Fruit fly (Drosophila melanogaster) whole organism, embryonic: ENCODE results near the gene CG4956.

ENCODE experiments used
- B-H2 ChIP-seq: fragments of 200-800 bp; sonication (Bioruptor generic); optimal IDR thresholded peaks from 2 replicates; lab custom pipeline; 2018; ENCODE audit warnings: missing biosample characterization, mild to moderate bottlenecking, missing genetic modification characterization
- Bgb ChIP-seq: fragments of 200-800 bp; sonication (Bioruptor generic); IDR thresholded peaks from 2 replicates; pipeline ENCODE4 v1.3.6; 2022; ENCODE audit warnings: missing biosample characterization, missing genetic modification characterization; ENCODE audit not compliant: partially characterized antibody
- CG10366 ChIP-seq: fragments of 200-800 bp; sonication (Bioruptor generic); IDR thresholded peaks from 2 replicates; pipeline ENCODE4 v1.3.6; 2022; ENCODE audit warnings: missing biosample characterization, missing genetic modification characterization
- CG10462 ChIP-seq: fragments of 200-800 bp; sonication (Bioruptor generic); optimal IDR thresholded peaks from 2 replicates; lab custom pipeline; 2016; ENCODE audit warnings: missing biosample characterization, missing genetic modification characterization
- CG11456 ChIP-seq: fragments of 200-800 bp; sonication (Bioruptor generic); IDR thresholded peaks from 3 replicates; pipeline ENCODE4 v1.3.6; 2022; ENCODE audit warnings: missing biosample characterization, missing genetic modification characterization
- CG11696 ChIP-seq: fragments of 200-800 bp; sonication (Bioruptor generic); IDR thresholded peaks from 2 replicates; pipeline ENCODE4 v1.3.6; 2022; ENCODE audit warnings: missing biosample characterization, missing genetic modification characterization
- CG12236 ChIP-seq: fragments of 200-800 bp; sonication (Bioruptor generic); optimal IDR thresholded peaks from 2 replicates; lab custom pipeline; 2016; ENCODE audit warnings: missing biosample characterization, missing genetic modification characterization
- CG13287 ChIP-seq: fragments of 200-800 bp; sonication (Bioruptor generic); IDR thresholded peaks from 2 replicates; pipeline ENCODE4 v1.3.6; 2022; ENCODE audit warnings: missing biosample characterization, missing genetic modification characterization; ENCODE audit not compliant: partially characterized antibody
- CG14667 ChIP-seq: fragments of 200-800 bp; sonication (Bioruptor generic); IDR thresholded peaks from 2 replicates; pipeline ENCODE4 v1.3.6; 2022; ENCODE audit warnings: missing biosample characterization, missing genetic modification characterization
- CG15269 ChIP-seq: fragments of 200-800 bp; sonication (Bioruptor generic); optimal IDR thresholded peaks from 2 replicates; lab custom pipeline; 2018; ENCODE audit warnings: missing biosample characterization, mild to moderate bottlenecking, missing genetic modification characterization, moderate library complexity
- CG15479 ChIP-seq: fragments of 200-800 bp; sonication (Bioruptor generic); optimal IDR thresholded peaks from 3 replicates; lab custom pipeline; 2019; ENCODE audit warnings: missing biosample characterization, mild to moderate bottlenecking, missing genetic modification characterization, moderate library complexity
- CG18011 ChIP-seq: fragments of 200-800 bp; sonication (Bioruptor generic); optimal IDR thresholded peaks from 2 replicates; lab custom pipeline; 2017; ENCODE audit warnings: missing biosample characterization, missing genetic modification characterization, mild to moderate bottlenecking, moderate library complexity, missing genotype
- CG3407 ChIP-seq: fragments of 200-800 bp; sonication (Bioruptor generic); optimal IDR thresholded peaks from 2 replicates; lab custom pipeline; 2018; ENCODE audit warnings: missing biosample characterization, mild to moderate bottlenecking, missing genetic modification characterization
- CG3847 ChIP-seq: fragments of 200-800 bp; sonication (Bioruptor generic); IDR thresholded peaks from 2 replicates; pipeline ENCODE4 v1.3.6; 2022; ENCODE audit warnings: missing biosample characterization, missing genetic modification characterization
- CG43689 ChIP-seq: fragments of 200-800 bp; sonication (Bioruptor generic); IDR thresholded peaks from 2 replicates; pipeline ENCODE4 v1.3.6; 2022; ENCODE audit warnings: missing biosample characterization, missing genetic modification characterization
- CG6654 ChIP-seq: fragments of 200-800 bp; sonication (Bioruptor generic); optimal IDR thresholded peaks from 2 replicates; lab custom pipeline; 2017; ENCODE audit warnings: missing biosample characterization, mild to moderate bottlenecking, missing genetic modification characterization
- CG6689 ChIP-seq: fragments of 200-800 bp; sonication (Bioruptor generic); IDR thresholded peaks from 2 replicates; pipeline ENCODE4 v1.3.6; 2022; ENCODE audit warnings: missing biosample characterization, missing genetic modification characterization
- CG8281 ChIP-seq: fragments of 200-800 bp; sonication (Bioruptor generic); optimal IDR thresholded peaks from 2 replicates; lab custom pipeline; 2018; ENCODE audit warnings: missing biosample characterization, mild to moderate bottlenecking, missing genetic modification characterization, moderate library complexity
- CG9932 ChIP-seq: fragments of 200-800 bp; sonication (Bioruptor generic); IDR thresholded peaks from 2 replicates; pipeline ENCODE4 v1.3.6; 2022; ENCODE audit warnings: missing biosample characterization, missing genetic modification characterization
- Dip3 ChIP-seq: fragments of 200-800 bp; sonication (Bioruptor generic); optimal IDR thresholded peaks from 3 replicates; lab custom pipeline; 2016; ENCODE audit warnings: missing biosample characterization, missing genetic modification characterization
- Dll ChIP-seq: fragments of 200-800 bp; sonication (Bioruptor generic); IDR thresholded peaks from 4 replicates; pipeline ENCODE4 v1.3.6; 2022; ENCODE audit warnings: missing biosample characterization, missing genetic modification characterization; ENCODE audit not compliant: partially characterized antibody
- Dp ChIP-seq: fragments of 200-800 bp; sonication (Bioruptor generic); optimal IDR thresholded peaks from 2 replicates; lab custom pipeline; 2018; ENCODE audit warnings: missing biosample characterization, mild to moderate bottlenecking, missing genetic modification characterization, moderate library complexity
- Lim3 ChIP-seq: fragments of 200-800 bp; sonication (Bioruptor generic); IDR thresholded peaks from 2 replicates; pipeline ENCODE4 v1.3.6; 2022; ENCODE audit warnings: missing biosample characterization, missing genetic modification characterization
- Med ChIP-seq: fragments of 200-800 bp; sonication (Bioruptor generic); peaks from one replicate; lab custom pipeline; 2016; ENCODE audit warnings: missing biosample characterization, missing genetic modification characterization, mild to moderate bottlenecking, inconsistent platforms, moderate library complexity
- NFAT ChIP-seq: fragments of 200-800 bp; sonication (Bioruptor generic); IDR thresholded peaks from 2 replicates; pipeline ENCODE4 v1.3.6; 2022; ENCODE audit warnings: missing biosample characterization, missing genetic modification characterization
- Neu2 ChIP-seq: fragments of 200-800 bp; sonication (Bioruptor generic); optimal IDR thresholded peaks from 3 replicates; lab custom pipeline; 2016; ENCODE audit warnings: missing biosample characterization, missing genetic modification characterization, borderline replicate concordance
- Nf-YB ChIP-seq: fragments of 200-800 bp; sonication (Bioruptor generic); optimal IDR thresholded peaks from 3 replicates; lab custom pipeline; 2019; ENCODE audit warnings: missing biosample characterization, mild to moderate bottlenecking, missing genetic modification characterization, moderate library complexity
- Rfx ChIP-seq: fragments of 200-800 bp; sonication (Bioruptor generic); IDR thresholded peaks from 2 replicates; pipeline ENCODE4 v1.3.6; 2022; ENCODE audit warnings: missing biosample characterization, missing genetic modification characterization
- Side ChIP-seq: fragments of 200-800 bp; sonication (Bioruptor generic); optimal IDR thresholded peaks from 2 replicates; lab custom pipeline; 2016; ENCODE audit warnings: missing biosample characterization, missing genetic modification characterization
- Sox100B ChIP-seq: fragments of 200-800 bp; sonication (Bioruptor generic); optimal IDR thresholded peaks from 3 replicates; lab custom pipeline; 2018; ENCODE audit warnings: missing biosample characterization, mild to moderate bottlenecking, missing genetic modification characterization
- Xbp1 ChIP-seq: fragments of 200-800 bp; sonication (Bioruptor generic); optimal IDR thresholded peaks from 3 replicates; lab custom pipeline; 2016; ENCODE audit warnings: missing biosample characterization, mild to moderate bottlenecking, missing genetic modification characterization
- YL-1 ChIP-seq: fragments of 200-800 bp; sonication (Bioruptor generic); optimal IDR thresholded peaks from 3 replicates; lab custom pipeline; 2017; ENCODE audit warnings: missing biosample characterization, mild to moderate bottlenecking, missing genetic modification characterization
- ato ChIP-seq: fragments of 200-800 bp; sonication (Bioruptor generic); IDR thresholded peaks from 2 replicates; pipeline ENCODE4 v1.3.6; 2022; ENCODE audit warnings: missing biosample characterization, missing genetic modification characterization; ENCODE audit not compliant: partially characterized antibody
- caup ChIP-seq: fragments of 200-800 bp; sonication (Bioruptor generic); optimal IDR thresholded peaks from 3 replicates; lab custom pipeline; 2017; ENCODE audit warnings: missing biosample characterization, mild to moderate bottlenecking, missing genetic modification characterization, moderate library complexity; ENCODE audit not compliant: severe bottlenecking
- chn ChIP-seq: fragments of 200-800 bp; sonication (Bioruptor generic); optimal IDR thresholded peaks from 2 replicates; lab custom pipeline; 2016; ENCODE audit warnings: missing biosample characterization, missing genetic modification characterization
- disco-r ChIP-seq: fragments of 200-800 bp; sonication (Bioruptor generic); optimal IDR thresholded peaks from 2 replicates; lab custom pipeline; 2016; ENCODE audit warnings: missing biosample characterization, missing genetic modification characterization
- dm ChIP-seq: fragments of 200-800 bp; sonication (Bioruptor generic); optimal IDR thresholded peaks from 3 replicates; lab custom pipeline; 2016; ENCODE audit warnings: missing biosample characterization, missing genetic modification characterization
- ems ChIP-seq: fragments of 200-800 bp; sonication (Bioruptor generic); optimal IDR thresholded peaks from 3 replicates; lab custom pipeline; 2016; ENCODE audit warnings: missing biosample characterization, missing genetic modification characterization
- kah ChIP-seq: fragments of 200-800 bp; sonication (Bioruptor generic); optimal IDR thresholded peaks from 2 replicates; lab custom pipeline; 2018; ENCODE audit warnings: missing biosample characterization, mild to moderate bottlenecking, missing genetic modification characterization
- kni ChIP-seq: fragments of 200-800 bp; sonication (Bioruptor generic); optimal IDR thresholded peaks from 3 replicates; lab custom pipeline; 2017; ENCODE audit warnings: mild to moderate bottlenecking, missing biosample characterization, missing genetic modification reagents, missing genetic modification characterization
- luna ChIP-seq: fragments of 200-800 bp; sonication (Bioruptor generic); optimal IDR thresholded peaks from 2 replicates; lab custom pipeline; 2016; ENCODE audit warnings: missing biosample characterization, missing genetic modification characterization
- nom ChIP-seq: fragments of 200-800 bp; sonication (Bioruptor generic); optimal IDR thresholded peaks from 2 replicates; lab custom pipeline; 2017; ENCODE audit warnings: missing biosample characterization, missing genetic modification characterization, mild to moderate bottlenecking, moderate library complexity, missing genetic modification reagents
- phol ChIP-seq: fragments of 200-800 bp; sonication (Bioruptor generic); optimal IDR thresholded peaks from 3 replicates; lab custom pipeline; 2018; ENCODE audit warnings: missing biosample characterization, mild to moderate bottlenecking, missing genetic modification characterization, moderate library complexity
- run ChIP-seq: fragments of 200-800 bp; sonication (Bioruptor generic); optimal IDR thresholded peaks from 3 replicates; lab custom pipeline; 2018; ENCODE audit warnings: missing biosample characterization, mild to moderate bottlenecking, missing genetic modification characterization
- scrt ChIP-seq: fragments of 200-800 bp; sonication (Bioruptor generic); optimal IDR thresholded peaks from 2 replicates; lab custom pipeline; 2018; ENCODE audit warnings: missing biosample characterization, mild to moderate bottlenecking, missing genetic modification characterization, moderate library complexity
- shn ChIP-seq: fragments of 200-800 bp; sonication (Bioruptor generic); optimal IDR thresholded peaks from 3 replicates; lab custom pipeline; 2016; ENCODE audit warnings: missing biosample characterization, missing genetic modification characterization
- tap ChIP-seq: fragments of 200-800 bp; optimal IDR thresholded peaks from 3 replicates; lab custom pipeline; 2019; ENCODE audit warnings: missing biosample characterization, mild to moderate bottlenecking, missing genetic modification characterization, moderate library complexity
- unc-4 ChIP-seq: fragments of 200-800 bp; sonication (Bioruptor generic); IDR thresholded peaks from 2 replicates; pipeline ENCODE4 v1.3.6; 2022; ENCODE audit warnings: missing biosample characterization, missing genetic modification characterization; ENCODE audit not compliant: partially characterized antibody

CG4956 gene

DNA sequence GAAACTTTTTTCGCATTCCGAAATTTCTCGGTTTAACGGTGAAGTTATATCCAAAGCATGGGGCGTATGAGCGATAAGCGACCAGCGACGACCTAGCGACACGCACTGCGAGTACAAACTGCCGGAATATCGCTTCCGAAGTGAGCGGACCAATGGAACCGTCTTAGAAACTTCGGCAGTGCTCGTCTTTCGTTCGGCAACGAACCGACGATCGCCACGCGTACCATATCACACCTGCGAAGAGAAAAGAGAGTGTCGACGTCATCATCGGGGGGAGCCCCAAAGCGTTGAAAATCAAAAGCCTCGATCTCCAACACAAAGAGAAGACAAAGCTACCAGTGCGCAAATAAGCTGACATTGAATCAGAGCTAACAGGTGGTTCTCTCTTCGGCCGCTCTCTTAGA, 37.8 kb downstream of the CG4956 start, which contains the start of gene LpR2 (continued):
- TF ChIP-seq Med (GFP tag; lab: Kevin White, UChicago) = peak; percentile 72
- TF ChIP-seq CG6689 (GFP tag; lab: Robert Waterston, UW) = no peak
- no peak for TF ChIP-seq Sox100B (GFP tag; lab: Kevin White, UChicago)
- TF ChIP-seq luna = no peak
- TF ChIP-seq Dll = 0 out of 4 replicates have a peak, but pooled peaks have one; percentile 48
- TF ChIP-seq scrt (GFP tag; lab: Kevin White, UChicago) = peak; percentile 10
- TF ChIP-seq Dip3 (GFP tag; lab: Kevin White, UChicago) = no peak
- peak; percentile 37; the same call in 1 of the 2 replicates for TF ChIP-seq unc-4
- peak; percentile 44; the same call in 1 of the 2 replicates for TF ChIP-seq Rfx
- TF ChIP-seq CG3847 (GFP tag; lab: Robert Waterston, UW) = no peak
- no peak for TF ChIP-seq Lim3 (GFP tag; lab: Robert Waterston, UW)
- TF ChIP-seq ems (GFP tag; lab: Kevin White, UChicago) = no peak
- TF ChIP-seq CG11696 (GFP tag; lab: Robert Waterston, UW) = no peak
- peak; percentile 2 for TF ChIP-seq shn
- TF ChIP-seq disco-r (GFP tag; lab: Kevin White, UChicago) = no peak
- TF ChIP-seq CG14667 (GFP tag; lab: Robert Waterston, UW) = no peak
- no peak for TF ChIP-seq NFAT
- no peak for TF ChIP-seq CG9932 (GFP tag; lab: Robert Waterston, UW)
- peak; percentile 76 for TF ChIP-seq Xbp1 (GFP tag; lab: Kevin White, UChicago)
- no peak for TF ChIP-seq tap (tag; lab: Kevin White, UChicago)
- TF ChIP-seq ato = no peak; the same call in 1 of the 2 replicates
- TF ChIP-seq chn (GFP tag; lab: Kevin White, UChicago) = no peak
- peak; percentile 95 for TF ChIP-seq Nf-YB
- peak; percentile 17 for TF ChIP-seq dm (GFP tag; lab: Kevin White, UChicago)
- TF ChIP-seq CG13287 (GFP tag; lab: Robert Waterston, UW) = peak; percentile 66
- no peak for TF ChIP-seq phol (tag; lab: Kevin White, UChicago)
- no peak for TF ChIP-seq CG10366

DNA sequence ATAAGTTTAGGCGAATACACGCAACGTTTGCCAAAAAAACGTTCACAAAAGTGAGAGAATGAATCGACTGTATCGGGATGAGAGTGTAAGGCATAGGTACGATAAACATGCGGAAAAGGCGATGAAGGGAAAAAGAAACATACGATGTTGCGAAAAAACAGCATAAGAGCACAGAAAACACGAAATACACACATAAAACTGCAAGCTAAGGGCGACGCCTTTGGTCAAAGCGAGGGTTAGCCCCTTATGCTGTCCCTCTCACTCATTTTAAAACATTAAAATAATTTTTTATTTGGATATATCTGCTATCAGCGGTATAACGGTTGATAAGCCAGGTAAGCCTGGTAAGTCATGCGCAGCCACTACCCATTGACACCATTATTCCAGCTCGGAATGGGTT, 38.4 kb downstream of the CG4956 start:
- 0 out of 2 replicates have a peak, but pooled peaks have one; percentile 5 for TF ChIP-seq CG43689 (GFP tag; lab: Robert Waterston, UW)
- TF ChIP-seq CG15479 (GFP tag; lab: Kevin White, UChicago) = no peak

DNA sequence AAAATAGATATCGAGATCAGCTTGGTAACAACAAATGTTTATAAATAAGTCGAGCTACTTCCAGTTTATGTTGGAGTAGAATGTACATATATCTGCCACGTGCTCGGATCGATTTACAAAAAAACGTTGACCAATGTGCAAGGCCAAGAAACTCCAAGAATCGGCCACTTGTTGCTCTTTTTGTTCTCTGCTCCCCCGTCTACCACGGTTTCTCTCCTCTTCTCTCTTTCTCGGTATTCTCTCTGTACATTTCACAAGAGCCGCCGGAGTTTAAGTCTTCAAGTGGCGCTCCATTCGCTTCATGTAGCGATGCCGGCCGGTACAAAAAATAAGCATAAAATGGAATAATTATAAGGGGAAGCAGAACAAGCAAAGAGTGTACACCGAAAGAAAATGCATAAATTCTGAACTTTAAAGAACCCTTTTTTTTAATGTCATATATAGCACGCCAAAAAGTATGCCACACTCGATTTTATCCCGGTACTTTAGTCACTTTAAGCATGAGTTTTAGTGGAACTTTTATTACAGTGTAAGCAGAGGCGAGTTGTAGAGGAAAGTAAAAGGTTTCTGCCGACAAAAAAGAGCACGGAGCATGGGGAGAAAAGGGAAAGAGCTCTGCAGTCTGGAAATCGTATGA, 40.3 kb downstream of the CG4956 start:
- TF ChIP-seq Dp (GFP tag; lab: Kevin White, UChicago) (no peak), ems (GFP tag; lab: Kevin White, UChicago) (peak; percentile 96), run (tag; lab: Kevin White, UChicago) (peak; percentile 71), caup (GFP tag; lab: Kevin White, UChicago) (peak; percentile 81), CG18011 (GFP tag; lab: Kevin White, UChicago) (peak; percentile 58), CG6654 (peak; percentile 89), kni (GFP tag; lab: Kevin White, UChicago) (peak; percentile 94), kah (GFP tag; lab: Kevin White, UChicago) (peak; percentile 72), Bgb (GFP tag; lab: Robert Waterston, UW) (no peak), nom (GFP tag; lab: Kevin White, UChicago) (peak; percentile 97), CG8281 (tag; lab: Kevin White, UChicago) (peak; percentile 71), CG3407 (GFP tag; lab: Kevin White, UChicago) (peak; percentile 93), Neu2 (GFP tag; lab: Kevin White, UChicago) (peak; percentile 32), ato (no peak), CG10462 (GFP tag; lab: Kevin White, UChicago) (peak; percentile 84), B-H2 (peak; percentile 13), YL-1 (GFP tag; lab: Kevin White, UChicago) (peak; percentile 45), CG15269 (tag; lab: Kevin White, UChicago) (peak; percentile 85), CG11456 (GFP tag; lab: Robert Waterston, UW) (peak; percentile 90), CG12236 (GFP tag; lab: Kevin White, UChicago) (peak; percentile 85), Side (GFP tag; lab: Kevin White, UChicago) (peak; percentile 95)
